Fruit fly (Drosophila melanogaster) whole organism, prepupa: ENCODE measurements around the gene Lcp65Ad.

ENCODE experiments used
- CG15336 ChIP-seq: fragments of 200-800 bp; sonication (Bioruptor generic); IDR thresholded peaks from 2 replicates; pipeline ENCODE4 v1.3.6; 2022; ENCODE audit warnings: missing biosample characterization, missing genetic modification characterization
- CG16779 ChIP-seq: fragments of 200-800 bp; sonication (Bioruptor generic); optimal IDR thresholded peaks from 3 replicates; lab custom pipeline; 2017; ENCODE audit warnings: missing biosample characterization, mild to moderate bottlenecking, missing genetic modification characterization
- CG3919 ChIP-seq: fragments of 200-800 bp; sonication (Bioruptor generic); optimal IDR thresholded peaks from 3 replicates; lab custom pipeline; 2016; ENCODE audit warnings: missing biosample characterization, missing genetic modification characterization
- CG6792 ChIP-seq: fragments of 200-800 bp; sonication (Bioruptor generic); optimal IDR thresholded peaks from 3 replicates; lab custom pipeline; 2016; ENCODE audit warnings: missing biosample characterization, missing genetic modification characterization
- Lpt ChIP-seq: fragments of 200-800 bp; sonication (Bioruptor generic); optimal IDR thresholded peaks from 3 replicates; lab custom pipeline; 2016; ENCODE audit warnings: missing biosample characterization, missing genetic modification characterization
- acj6 ChIP-seq: fragments of 200-800 bp; sonication (Bioruptor generic); optimal IDR thresholded peaks from 3 replicates; lab custom pipeline; 2016; ENCODE audit warnings: missing biosample characterization, missing genetic modification characterization
- dac ChIP-seq: fragments of 200-800 bp; sonication (Bioruptor generic); optimal IDR thresholded peaks from 2 replicates; lab custom pipeline; 2017; ENCODE audit warnings: missing biosample characterization, mild to moderate bottlenecking, missing genetic modification characterization
- esn ChIP-seq: fragments of 200-800 bp; sonication (Bioruptor generic); optimal IDR thresholded peaks from 2 replicates; lab custom pipeline; 2016; ENCODE audit warnings: missing biosample characterization, mild to moderate bottlenecking, missing genetic modification characterization, moderate library complexity
- fd59A ChIP-seq: fragments of 200-800 bp; sonication (Bioruptor generic); optimal IDR thresholded peaks from 2 replicates; lab custom pipeline; 2017; ENCODE audit warnings: missing biosample characterization, mild to moderate bottlenecking, missing genetic modification characterization, missing genetic modification reagents
- topi ChIP-seq: fragments of 200-800 bp; sonication (Bioruptor generic); optimal IDR thresholded peaks from 3 replicates; lab custom pipeline; 2016; ENCODE audit warnings: missing biosample characterization, missing genetic modification characterization
- vri ChIP-seq: fragments of 200-800 bp; sonication (Bioruptor generic); optimal IDR thresholded peaks from 3 replicates; lab custom pipeline; 2016; ENCODE audit warnings: missing biosample characterization, mild to moderate bottlenecking, missing genetic modification characterization

- TF ChIP-seq esn = no peak
- TF ChIP-seq CG15336 = no peak
- no peak for TF ChIP-seq vri (GFP tag; lab: Kevin White, UChicago)
- no peak for TF ChIP-seq dac (GFP tag; lab: Kevin White, UChicago)
- TF ChIP-seq topi (GFP tag; lab: Kevin White, UChicago) = peak; percentile 41
- TF ChIP-seq Lpt (GFP tag; lab: Kevin White, UChicago) = no peak
- no peak for TF ChIP-seq CG6792 (GFP tag; lab: Kevin White, UChicago)
- no peak for TF ChIP-seq CG16779 (tag; lab: Kevin White, UChicago)
- no peak for TF ChIP-seq acj6 (GFP tag; lab: Kevin White, UChicago)
- TF ChIP-seq fd59A (GFP tag; lab: Kevin White, UChicago) = no peak
- peak; percentile 72 for TF ChIP-seq CG3919
Measured at dm6 chr3L:6124616-6125408, 18.4 kb upstream of the Lcp65Ad start.
